Worm (Caenorhabditis elegans) whole organism, young adult: ENCODE measurements around the gene C24F3.2.

Experiments
- B0035.1 ChIP-seq: sonication (generic microtip); optimal IDR thresholded peaks from 2 replicates; lab custom pipeline; 2016; ENCODE audit warnings: missing genetic modification characterization, mild to moderate bottlenecking, missing compliant biosample characterization, missing genotype, missing genetic modification reagents
- D2030.7 ChIP-seq: fragments of 200-800 bp; sonication (Bioruptor generic); IDR thresholded peaks from 2 replicates; pipeline ENCODE4 v1.3.6; 2022; ENCODE audit warnings: missing genetic modification reagents, missing genetic modification characterization, missing compliant biosample characterization
- F10E7.11 ChIP-seq: sonication (generic microtip); optimal IDR thresholded peaks from 2 replicates; lab custom pipeline; 2017; ENCODE audit warnings: mild to moderate bottlenecking, missing genetic modification characterization, moderate library complexity, missing compliant biosample characterization
- F33H1.4 ChIP-seq: fragments of 200-800 bp; sonication (Bioruptor generic); IDR thresholded peaks from 2 replicates; pipeline ENCODE4 v1.3.6; 2022; ENCODE audit warnings: missing genetic modification reagents, missing genetic modification characterization, missing compliant biosample characterization
- K11D2.4 ChIP-seq: fragments of 200-800 bp; sonication (Bioruptor generic); IDR thresholded peaks from 2 replicates; pipeline ENCODE4 v1.3.6; 2022; ENCODE audit warnings: missing genetic modification reagents, missing genetic modification characterization, missing compliant biosample characterization
- Y53G8AR.9 ChIP-seq: fragments of 200-800 bp; sonication (Bioruptor generic); conservative IDR thresholded peaks from 2 replicates; pipeline ENCODE4 v1.3.6; 2022; ENCODE audit warnings: missing genetic modification reagents, missing genetic modification characterization, missing compliant biosample characterization
- Y95B8A.8 ChIP-seq: fragments of 200-800 bp; sonication (Bioruptor generic); IDR thresholded peaks from 2 replicates; pipeline ENCODE4 v1.3.6; 2022; ENCODE audit warnings: missing genetic modification reagents, missing genetic modification characterization, missing compliant biosample characterization
- ZK185.1 ChIP-seq: sonication (generic microtip); optimal IDR thresholded peaks from 2 replicates; lab custom pipeline; 2016; ENCODE audit warnings: mild to moderate bottlenecking, missing genetic modification characterization, missing compliant biosample characterization; ENCODE audit not compliant: poor library complexity, severe bottlenecking
- ama-1 ChIP-seq, 3 experiments: fragments of 150-350 bp in 1 of 3; sonication (generic microtip) in 2 of 3; optimal IDR thresholded peaks; 2 replicates each; lab custom pipeline; 2014 to 2018; ENCODE audit warnings: missing biosample characterization in 2 of 3, missing genetic modification characterization in 2 of 3, missing genetic modification reagents in 2 of 3
- aptf-3 ChIP-seq: fragments of 200-800 bp; sonication (Bioruptor generic); IDR thresholded peaks from 2 replicates; pipeline ENCODE4 v1.3.6; 2022; ENCODE audit warnings: missing genetic modification characterization, missing compliant biosample characterization
- atf-7 ChIP-seq: sonication (generic microtip); optimal IDR thresholded peaks from 2 replicates; lab custom pipeline; 2017; ENCODE audit warnings: mild to moderate bottlenecking, missing genetic modification characterization, missing compliant biosample characterization
- athp-1 ChIP-seq: sonication (generic microtip); optimal IDR thresholded peaks from 2 replicates; lab custom pipeline; 2017; ENCODE audit warnings: mild to moderate bottlenecking, missing genetic modification characterization, missing compliant biosample characterization
- attf-6 ChIP-seq: fragments of 200-800 bp; sonication (Bioruptor generic); IDR thresholded peaks from 2 replicates; pipeline ENCODE4 v1.3.6; 2022; ENCODE audit warnings: missing genetic modification reagents, missing genetic modification characterization, missing compliant biosample characterization
- bed-2 ChIP-seq: fragments of 200-800 bp; sonication (Bioruptor generic); IDR thresholded peaks from 2 replicates; pipeline ENCODE4 v1.3.6; 2022; ENCODE audit warnings: missing genetic modification reagents, missing genetic modification characterization, missing compliant biosample characterization
- ceh-27 ChIP-seq: fragments of 200-800 bp; sonication (Bioruptor generic); optimal IDR thresholded peaks from 2 replicates; lab custom pipeline; 2018; ENCODE audit warnings: mild to moderate bottlenecking, missing genetic modification characterization, moderate library complexity, missing compliant biosample characterization
- ceh-58 ChIP-seq: fragments of 200-800 bp; sonication (Bioruptor generic); IDR thresholded peaks from 2 replicates; pipeline ENCODE4 v1.3.6; 2022; ENCODE audit warnings: missing genetic modification characterization, missing compliant biosample characterization
- ceh-79 ChIP-seq: sonication (generic microtip); optimal IDR thresholded peaks from 2 replicates; lab custom pipeline; 2017; ENCODE audit warnings: mild to moderate bottlenecking, missing genetic modification characterization, missing compliant biosample characterization
- chd-7 ChIP-seq: sonication (generic microtip); optimal IDR thresholded peaks from 2 replicates; lab custom pipeline; 2016; ENCODE audit warnings: mild to moderate bottlenecking, missing genetic modification characterization, moderate library complexity, missing compliant biosample characterization
- efl-1 ChIP-seq: fragments of 150-350 bp; optimal IDR thresholded peaks from 2 replicates; lab custom pipeline; 2014; ENCODE audit warnings: missing biosample characterization, missing genetic modification reagents, missing genetic modification characterization
- egl-18 ChIP-seq: fragments of 200-800 bp; sonication (Bioruptor generic); IDR thresholded peaks from 2 replicates; pipeline ENCODE4 v1.3.6; 2022; ENCODE audit warnings: missing genetic modification reagents, missing genetic modification characterization, missing compliant biosample characterization
- egrh-3 ChIP-seq: fragments of 200-800 bp; sonication (Bioruptor generic); IDR thresholded peaks from 2 replicates; pipeline ENCODE4 v1.3.6; 2022; ENCODE audit warnings: missing genetic modification reagents, missing genetic modification characterization, missing compliant biosample characterization
- hlh-12 ChIP-seq: sonication (generic microtip); optimal IDR thresholded peaks from 2 replicates; lab custom pipeline; 2016; ENCODE audit warnings: missing genetic modification characterization, missing compliant biosample characterization
- hmg-1.2 ChIP-seq: fragments of 200-800 bp; sonication (Bioruptor generic); IDR thresholded peaks from 2 replicates; pipeline ENCODE4 v1.3.6; 2022; ENCODE audit warnings: missing genetic modification reagents, missing genetic modification characterization, missing compliant biosample characterization
- hmg-20 ChIP-seq: fragments of 200-800 bp; sonication (Bioruptor generic); IDR thresholded peaks from 2 replicates; pipeline ENCODE4 v1.3.6; 2022; ENCODE audit warnings: missing genetic modification reagents, missing genetic modification characterization, missing compliant biosample characterization
- hsf-1 ChIP-seq: fragments of 200-800 bp; sonication (Bioruptor generic); IDR thresholded peaks from 2 replicates; pipeline ENCODE4 v1.3.6; 2022; ENCODE audit warnings: missing genetic modification reagents, missing genetic modification characterization, missing compliant biosample characterization
- let-526 ChIP-seq: fragments of 200-800 bp; sonication (Bioruptor generic); IDR thresholded peaks from 2 replicates; pipeline ENCODE4 v1.3.6; 2022; ENCODE audit warnings: missing genetic modification reagents, missing genetic modification characterization, missing compliant biosample characterization
- lin-35 ChIP-seq, 3 experiments: fragments of 150-350 bp in 2 of 3; sonication (generic microtip) in 1 of 3; optimal IDR thresholded peaks; 2 replicates each; lab custom pipeline; 2014 to 2018; ENCODE audit warnings: missing biosample characterization in 3 of 3, missing genetic modification characterization in 3 of 3, missing genetic modification reagents in 3 of 3
- lin-40 ChIP-seq: sonication (generic microtip); optimal IDR thresholded peaks from 2 replicates; lab custom pipeline; 2016; ENCODE audit warnings: missing genetic modification characterization, mild to moderate bottlenecking, missing compliant biosample characterization, missing genotype, missing genetic modification reagents
- lin-54 ChIP-seq: fragments of 200-800 bp; sonication (Bioruptor generic); optimal IDR thresholded peaks from 2 replicates; lab custom pipeline; 2018; ENCODE audit warnings: mild to moderate bottlenecking, missing genetic modification characterization, missing compliant biosample characterization
- lsl-1 ChIP-seq: fragments of 200-800 bp; sonication (Bioruptor generic); optimal IDR thresholded peaks from 2 replicates; lab custom pipeline; 2018; ENCODE audit warnings: mild to moderate bottlenecking, missing genetic modification characterization, moderate library complexity, missing compliant biosample characterization
- madf-6 ChIP-seq: fragments of 200-800 bp; sonication (Bioruptor generic); IDR thresholded peaks from 2 replicates; pipeline ENCODE4 v1.3.6; 2022; ENCODE audit warnings: missing genetic modification reagents, missing genetic modification characterization, missing compliant biosample characterization
- madf-8 ChIP-seq: fragments of 200-800 bp; sonication (Bioruptor generic); conservative IDR thresholded peaks from 2 replicates; pipeline ENCODE4 v1.3.6; 2022; ENCODE audit warnings: missing genetic modification reagents, missing genetic modification characterization, missing compliant biosample characterization
- mcd-1 ChIP-seq: fragments of 200-800 bp; sonication (Bioruptor generic); IDR thresholded peaks from 2 replicates; pipeline ENCODE4 v1.3.6; 2022; ENCODE audit warnings: missing genetic modification reagents, missing genetic modification characterization, missing compliant biosample characterization
- nhr-179 ChIP-seq: sonication (generic microtip); optimal IDR thresholded peaks from 2 replicates; lab custom pipeline; 2016; ENCODE audit warnings: mild to moderate bottlenecking, missing genetic modification characterization, missing compliant biosample characterization
- nhr-80 ChIP-seq: sonication (generic microtip); optimal IDR thresholded peaks from 2 replicates; lab custom pipeline; 2016; ENCODE audit warnings: missing genetic modification characterization, missing compliant biosample characterization
- nhr-90 ChIP-seq: sonication (generic microtip); optimal IDR thresholded peaks from 2 replicates; lab custom pipeline; 2016; ENCODE audit warnings: missing genotype, mild to moderate bottlenecking, missing genetic modification characterization, missing compliant biosample characterization
- pbrm-1 ChIP-seq: fragments of 200-800 bp; sonication (Bioruptor generic); IDR thresholded peaks from 2 replicates; pipeline ENCODE4 v1.3.6; 2022; ENCODE audit warnings: missing genetic modification reagents, missing genetic modification characterization, missing compliant biosample characterization
- rcor-1 ChIP-seq: fragments of 200-800 bp; sonication (Bioruptor generic); IDR thresholded peaks from 2 replicates; pipeline ENCODE4 v1.3.6; 2022; ENCODE audit warnings: missing genetic modification reagents, missing genetic modification characterization, missing compliant biosample characterization
- repo-1 ChIP-seq: sonication (generic microtip); optimal IDR thresholded peaks from 2 replicates; lab custom pipeline; 2017; ENCODE audit warnings: mild to moderate bottlenecking, missing genetic modification characterization, missing compliant biosample characterization
- rpc-1 ChIP-seq, 2 experiments: fragments of 150-350 bp in 1 of 2; sonication (generic microtip) in 1 of 2; optimal IDR thresholded peaks; 2 replicates each; lab custom pipeline; 2014 to 2018; ENCODE audit warnings: missing biosample characterization in 1 of 2, missing genetic modification characterization in 1 of 2, missing genetic modification reagents in 1 of 2, missing genotype in 1 of 2
- sea-2 ChIP-seq: fragments of 200-800 bp; sonication (Bioruptor generic); IDR thresholded peaks from 2 replicates; pipeline ENCODE4 v1.3.6; 2022; ENCODE audit warnings: missing genetic modification characterization, missing compliant biosample characterization
- snpc-3.4 ChIP-seq: sonication (generic microtip); optimal IDR thresholded peaks from 2 replicates; lab custom pipeline; 2017; ENCODE audit warnings: missing genetic modification characterization, mild to moderate bottlenecking, missing compliant biosample characterization, antibody characterized with exemption, moderate library complexity, missing genotype, missing genetic modification reagents
- tbx-9 ChIP-seq: sonication (generic microtip); optimal IDR thresholded peaks from 2 replicates; lab custom pipeline; 2016; ENCODE audit warnings: borderline replicate concordance, missing genetic modification characterization, inconsistent platforms, missing compliant biosample characterization
- zfh-2 ChIP-seq: fragments of 200-800 bp; sonication (Bioruptor generic); conservative IDR thresholded peaks from 2 replicates; pipeline ENCODE4 v1.3.6; 2022; ENCODE audit warnings: missing genetic modification reagents, missing genetic modification characterization, missing compliant biosample characterization
- ztf-25 ChIP-seq: fragments of 200-800 bp; sonication (Bioruptor generic); IDR thresholded peaks from 2 replicates; pipeline ENCODE4 v1.3.6; 2022; ENCODE audit warnings: missing genetic modification reagents, missing genetic modification characterization, missing compliant biosample characterization
- ztf-3 ChIP-seq: fragments of 200-800 bp; sonication (Bioruptor generic); optimal IDR thresholded peaks from 2 replicates; lab custom pipeline; 2018; ENCODE audit warnings: mild to moderate bottlenecking, missing genetic modification characterization, missing compliant biosample characterization
- ztf-6 ChIP-seq: fragments of 200-800 bp; sonication (Bioruptor generic); IDR thresholded peaks from 2 replicates; pipeline ENCODE4 v1.3.6; 2022; ENCODE audit warnings: missing genetic modification reagents, missing genetic modification characterization, missing compliant biosample characterization

The C24F3.2 gene

ce11 chrIV:10176252-10176730 is 46.0 kb upstream of the C24F3.2 start, which contains the start of gene rack-1 (continued):
- TF ChIP-seq egrh-3 (GFP tag; lab: Robert Waterston, UW) (peak; percentile 46; the same call in 1 of the 2 replicates), K11D2.4 (GFP tag; lab: Robert Waterston, UW) (no peak), F33H1.4 (GFP tag; lab: Robert Waterston, UW) (peak; percentile 91), lsl-1 (GFP tag; lab: Kevin White, UChicago) (peak; percentile 15), ceh-58 (no peak), efl-1 (peak; percentile 23), rpc-1 (optimal IDR thresholded peaks at IDR 0.05; lab: Kevin White, UChicago) (no peak), rpc-1 (tag; optimal IDR thresholded peaks at IDR 0.05; lab: Kevin White, UChicago) (no peak), aptf-3 (GFP tag; lab: Robert Waterston, UW) (no peak), nhr-80 (tag; lab: Kevin White, UChicago) (peak; percentile 14), ztf-25 (no peak), lin-40 (tag; lab: Kevin White, UChicago) (peak; percentile 28), madf-8 (GFP tag; lab: Robert Waterston, UW) (no peak), ztf-3 (no peak), mcd-1 (peak; percentile 47; the same call in 1 of the 2 replicates), bed-2 (GFP tag; lab: Robert Waterston, UW) (no peak), ceh-79 (tag; lab: Kevin White, UChicago) (no peak), ceh-27 (GFP tag; lab: Kevin White, UChicago) (no peak), F10E7.11 (tag; lab: Kevin White, UChicago) (no peak), atf-7 (tag; lab: Kevin White, UChicago) (no peak), chd-7 (tag; lab: Kevin White, UChicago) (no peak), lin-54 (GFP tag; lab: Kevin White, UChicago) (peak; percentile 26), ama-1 (optimal IDR thresholded peaks at IDR 0.05; lab: Kevin White, UChicago) (no peak), ama-1 (GFP tag; optimal IDR thresholded peaks at IDR 0.05; lab: Kevin White, UChicago) (no peak), tbx-9 (tag; lab: Kevin White, UChicago) (no peak), Y95B8A.8 (GFP tag; lab: Robert Waterston, UW) (no peak), hlh-12 (no peak), Y53G8AR.9 (GFP tag; lab: Robert Waterston, UW) (no peak), sea-2 (GFP tag; lab: Robert Waterston, UW) (no peak), hmg-1.2 (GFP tag; lab: Robert Waterston, UW) (peak; percentile 33; the same call in 1 of the 2 replicates), snpc-3.4 (peak; percentile 63), repo-1 (tag; lab: Kevin White, UChicago) (no peak)

DNA sequence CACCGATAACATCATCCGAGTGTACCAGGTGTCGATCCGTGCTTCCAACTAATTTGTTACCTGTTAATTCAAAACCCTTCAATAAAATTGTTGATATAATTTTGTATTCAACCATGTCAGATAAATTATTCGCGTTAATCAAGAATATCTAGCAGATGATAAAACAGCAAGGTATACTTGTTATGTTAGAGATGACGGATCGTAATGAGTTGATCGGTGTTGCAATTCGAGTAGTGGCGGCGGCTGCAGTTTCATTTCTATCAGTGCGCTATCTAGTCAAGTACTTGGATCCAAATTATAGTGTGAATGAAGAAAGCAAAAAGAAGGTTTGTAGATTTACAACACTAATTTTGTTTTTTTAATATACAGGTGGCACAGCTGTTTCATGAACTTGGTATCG is 44.6 kb upstream of the C24F3.2 start, which contains the start of gene mspn-1:
TSS of gene mspn-1 (plus strand) at position 190 of the 400 bp plus-strand sequence.
- TF ChIP-seq mcd-1: no peak
- TF ChIP-seq lin-35 (GFP tag; optimal IDR thresholded peaks at IDR 0.05; lab: Kevin White, UChicago): no peak
- no peak for TF ChIP-seq ztf-6 (GFP tag; lab: Robert Waterston, UW)
- TF ChIP-seq nhr-90 (tag; lab: Kevin White, UChicago): no peak
- TF ChIP-seq F33H1.4 (GFP tag; lab: Robert Waterston, UW): peak; percentile 36
- TF ChIP-seq tbx-9 (tag; lab: Kevin White, UChicago): no peak
- no peak for TF ChIP-seq egl-18
- TF ChIP-seq rcor-1: peak; percentile 21; the same call in 1 of the 2 replicates
- peak; percentile 8 for TF ChIP-seq snpc-3.4
- TF ChIP-seq zfh-2: no peak
- no peak for TF ChIP-seq let-526 (GFP tag; lab: Robert Waterston, UW)
- no peak for TF ChIP-seq atf-7 (tag; lab: Kevin White, UChicago)
- TF ChIP-seq ZK185.1 (tag; lab: Kevin White, UChicago): no peak
- TF ChIP-seq hsf-1: peak; percentile 61; the same call in 1 of the 2 replicates
- TF ChIP-seq nhr-179 (tag; lab: Kevin White, UChicago): no peak
- TF ChIP-seq lin-54 (GFP tag; lab: Kevin White, UChicago): peak; percentile 43
- TF ChIP-seq D2030.7 (GFP tag; lab: Robert Waterston, UW): peak; percentile 18; the same call in 1 of the 2 replicates
- no peak for TF ChIP-seq hmg-20 (GFP tag; lab: Robert Waterston, UW)
- TF ChIP-seq attf-6: no peak
- peak; percentile 54; the same call in 1 of the 2 replicates for TF ChIP-seq madf-6 (GFP tag; lab: Robert Waterston, UW)
- TF ChIP-seq B0035.1 (tag; lab: Kevin White, UChicago): no peak
- no peak for TF ChIP-seq pbrm-1 (GFP tag; lab: Robert Waterston, UW)
- TF ChIP-seq athp-1: no peak
